Worm (Caenorhabditis elegans): ENCODE measurements around the gene tre-5.

DNA sequence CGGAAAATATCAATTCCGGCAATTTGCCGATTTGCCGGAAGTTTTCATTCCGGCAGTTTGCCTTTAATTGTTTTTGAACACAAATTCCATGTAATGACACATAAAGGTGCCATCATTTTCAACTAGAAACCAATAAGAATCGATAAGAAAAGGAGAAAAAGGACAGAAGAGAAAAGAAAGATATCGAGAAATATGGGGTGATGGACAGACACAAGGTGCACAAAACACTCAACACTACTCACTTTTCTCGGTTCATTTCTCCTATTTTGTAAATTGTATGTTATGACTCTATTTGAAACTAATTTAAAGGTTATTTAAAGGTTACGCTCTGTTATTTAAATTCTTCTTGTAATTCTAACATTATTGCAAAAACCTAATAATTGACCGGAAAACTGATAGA lies 4.2 kb downstream of the tre-5 start:
- TF ChIP-seq him-1 (tag; optimal IDR thresholded peaks at IDR 0.05) (no peak), W03F9.2 (tag; optimal IDR thresholded peaks at IDR 0.05) (no peak), dao-5 (tag; optimal IDR thresholded peaks at IDR 0.05) (no peak)

Measured in whole organism, L4/young adult.